Worm (Caenorhabditis elegans): ENCODE measurements around the gene C03G5.14.

Gene C03G5.14

ce11 chrX:8563663-8564450 lies 42.1 kb downstream of the C03G5.14 start (continued):
- TF ChIP-seq nhr-77 (tag; optimal IDR thresholded peaks at IDR 0.05): no peak
- no peak for TF ChIP-seq lin-15B (tag; optimal IDR thresholded peaks at IDR 0.05)
- peak; percentile 62 for TF ChIP-seq elt-1 (tag; optimal IDR thresholded peaks at IDR 0.05)
- TF ChIP-seq elt-2 (tag; optimal IDR thresholded peaks at IDR 0.05): peak; percentile 49

- TF ChIP-seq lin-39 (tag; optimal IDR thresholded peaks at IDR 0.05): no peak
- TF ChIP-seq jun-1 (tag; optimal IDR thresholded peaks at IDR 0.05): no peak
- no peak for TF ChIP-seq nhr-43 (tag; optimal IDR thresholded peaks at IDR 0.05; ENCODE audit: poor library complexity, severe bottlenecking)
- no peak for TF ChIP-seq nhr-25 (tag; optimal IDR thresholded peaks at IDR 0.05)
- no peak for TF ChIP-seq skn-1 (tag; optimal IDR thresholded peaks at IDR 0.05)
- TF ChIP-seq pha-4 (tag; optimal IDR thresholded peaks at IDR 0.05): peak; percentile 89
- no peak for TF ChIP-seq fkh-10 (GFP tag; optimal IDR thresholded peaks at IDR 0.05)
- no peak for TF ChIP-seq ztf-11 (tag; optimal IDR thresholded peaks at IDR 0.05)
- no peak for TF ChIP-seq nhr-28 (tag; optimal IDR thresholded peaks at IDR 0.05)
- no peak for TF ChIP-seq sea-2 (GFP tag; optimal IDR thresholded peaks at IDR 0.05)
- no peak for TF ChIP-seq zag-1 (tag; optimal IDR thresholded peaks at IDR 0.05)
- peak; percentile 23 for TF ChIP-seq elt-2 (tag; optimal IDR thresholded peaks at IDR 0.05)
- no peak for TF ChIP-seq ceh-28 (tag; optimal IDR thresholded peaks at IDR 0.05)
- no peak for TF ChIP-seq eor-1 (tag; optimal IDR thresholded peaks at IDR 0.05)
- no peak for TF ChIP-seq ztf-4 (tag; optimal IDR thresholded peaks at IDR 0.05)
- no peak for TF ChIP-seq nhr-67 (tag; optimal IDR thresholded peaks at IDR 0.05)
Measured at ce11 chrX:8564451-8564795, 42.7 kb downstream of the C03G5.14 start.

DNA sequence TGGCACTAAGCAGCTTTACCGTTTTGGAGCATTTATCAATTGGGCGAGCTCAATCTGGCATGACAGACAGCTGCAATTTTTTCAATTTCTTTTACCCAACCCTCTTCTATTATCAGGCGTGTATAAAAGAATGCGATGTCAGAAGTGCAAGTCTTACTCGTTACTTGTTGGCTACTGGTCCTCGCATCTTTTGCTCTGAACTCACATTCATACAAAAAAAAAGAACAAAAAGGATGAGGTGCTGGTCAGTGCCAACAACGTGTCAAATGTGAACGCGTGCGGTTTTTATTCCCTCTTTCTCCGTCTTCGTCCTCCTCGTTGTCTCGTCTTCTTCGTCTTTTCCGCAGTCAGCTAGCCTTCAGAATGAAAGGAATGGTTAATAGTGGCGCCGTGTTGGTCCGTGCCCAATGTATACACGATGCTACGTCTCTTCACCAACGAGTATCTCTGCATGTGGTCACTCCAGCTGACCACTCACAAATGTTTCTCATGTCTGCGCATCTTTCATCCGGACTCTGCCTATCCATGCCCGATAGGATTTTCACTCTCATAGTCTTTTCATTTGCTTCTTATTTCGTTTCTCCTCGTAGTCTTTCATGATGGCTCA lies 44.2 kb downstream of the C03G5.14 start:
- no peak for TF ChIP-seq nhr-11 (tag; optimal IDR thresholded peaks at IDR 0.05)
- TF ChIP-seq snpc-4 (tag; optimal IDR thresholded peaks at IDR 0.05): no peak
- TF ChIP-seq egl-5 (tag; optimal IDR thresholded peaks at IDR 0.05): no peak
- no peak for TF ChIP-seq pqm-1 (tag; optimal IDR thresholded peaks at IDR 0.05)
- TF ChIP-seq mml-1 (tag; optimal IDR thresholded peaks at IDR 0.05): no peak
- no peak for TF ChIP-seq ztf-4 (tag; optimal IDR thresholded peaks at IDR 0.05)
- no peak for TF ChIP-seq skn-1 (tag; optimal IDR thresholded peaks at IDR 0.05)
- TF ChIP-seq nhr-43 (tag; optimal IDR thresholded peaks at IDR 0.05; ENCODE audit: poor library complexity, severe bottlenecking): no peak
- no peak for TF ChIP-seq nhr-67 (tag; optimal IDR thresholded peaks at IDR 0.05)
- no peak for TF ChIP-seq elt-2 (tag; optimal IDR thresholded peaks at IDR 0.05)
- TF ChIP-seq unc-39 (tag; optimal IDR thresholded peaks at IDR 0.05): no peak
- TF ChIP-seq pha-4 (tag; optimal IDR thresholded peaks at IDR 0.05): no peak
- TF ChIP-seq ceh-82 (tag; optimal IDR thresholded peaks at IDR 0.05): no peak
- no peak for TF ChIP-seq nhr-77 (tag; optimal IDR thresholded peaks at IDR 0.05)
- TF ChIP-seq unc-62 (GFP tag; optimal IDR thresholded peaks at IDR 0.05): no peak
- TF ChIP-seq sea-2 (GFP tag; optimal IDR thresholded peaks at IDR 0.05): peak; percentile 4
- TF ChIP-seq nhr-28 (tag; optimal IDR thresholded peaks at IDR 0.05): no peak
- no peak for TF ChIP-seq ztf-11 (tag; optimal IDR thresholded peaks at IDR 0.05)
- no peak for TF ChIP-seq fkh-10 (GFP tag; optimal IDR thresholded peaks at IDR 0.05)
- TF ChIP-seq elt-3 (tag; optimal IDR thresholded peaks at IDR 0.05): no peak
- TF ChIP-seq aly-2 (tag; optimal IDR thresholded peaks at IDR 0.05): no peak
- TF ChIP-seq ceh-28 (tag; optimal IDR thresholded peaks at IDR 0.05): no peak
- no peak for TF ChIP-seq nhr-12 (tag; optimal IDR thresholded peaks at IDR 0.05)
- TF ChIP-seq ama-1 (optimal IDR thresholded peaks at IDR 0.05): no peak
- TF ChIP-seq nhr-237 (tag; optimal IDR thresholded peaks at IDR 0.05): no peak
- peak; percentile 84 for TF ChIP-seq nfya-1 (tag; optimal IDR thresholded peaks at IDR 0.05; ENCODE audit: insufficient read depth)
- TF ChIP-seq ZK546.5 (tag; optimal IDR thresholded peaks at IDR 0.05): no peak
- no peak for TF ChIP-seq lin-15B (tag; optimal IDR thresholded peaks at IDR 0.05)
- no peak for TF ChIP-seq R02D3.7 (tag; optimal IDR thresholded peaks at IDR 0.05)
- TF ChIP-seq fkh-2 (tag; optimal IDR thresholded peaks at IDR 0.05): no peak
- no peak for TF ChIP-seq fos-1 (tag; optimal IDR thresholded peaks at IDR 0.05)
- TF ChIP-seq hmg-11 (tag; optimal IDR thresholded peaks at IDR 0.05): peak; percentile 44
- peak; percentile 67 for TF ChIP-seq lin-39 (tag; optimal IDR thresholded peaks at IDR 0.05)
- peak; percentile 2 for TF ChIP-seq nhr-23 (tag; optimal IDR thresholded peaks at IDR 0.05)
- no peak for TF ChIP-seq zag-1 (tag; optimal IDR thresholded peaks at IDR 0.05)
- TF ChIP-seq tbx-2 (tag; optimal IDR thresholded peaks at IDR 0.05): no peak

Data from whole organism, L3 larva.